Worm (Caenorhabditis elegans) whole organism, early embryonic: ENCODE data around the gene mfsd-6.

Experiments used
- B0310.2 ChIP-seq: sonication (generic microtip); optimal IDR thresholded peaks from 2 replicates; lab custom pipeline; 2016; ENCODE audit warnings: mild to moderate bottlenecking, missing genetic modification characterization, missing compliant biosample characterization
- F13C5.2 ChIP-seq: sonication (generic microtip); optimal IDR thresholded peaks from 2 replicates; lab custom pipeline; 2017; ENCODE audit warnings: mild to moderate bottlenecking, missing genetic modification characterization, inconsistent platforms, missing compliant biosample characterization
- aly-1 ChIP-seq: sonication (generic microtip); optimal IDR thresholded peaks from 2 replicates; lab custom pipeline; 2016; ENCODE audit warnings: missing genetic modification characterization, missing compliant biosample characterization
- ama-1 ChIP-seq: fragments of 150-350 bp; optimal IDR thresholded peaks from 2 replicates; lab custom pipeline; 2014
- ceh-13 ChIP-seq: fragments of 200-800 bp; sonication (Bioruptor generic); optimal IDR thresholded peaks from 2 replicates; lab custom pipeline; 2018; ENCODE audit warnings: mild to moderate bottlenecking, missing genetic modification characterization, missing compliant biosample characterization
- ets-7 ChIP-seq: sonication (generic microtip); optimal IDR thresholded peaks from 2 replicates; lab custom pipeline; 2016; ENCODE audit warnings: missing genotype, missing genetic modification characterization, missing compliant biosample characterization
- flt-1 ChIP-seq: fragments of 200-800 bp; sonication (Bioruptor generic); IDR thresholded peaks from 2 replicates; pipeline ENCODE4 v1.3.6; 2022; ENCODE audit warnings: missing genetic modification characterization, missing compliant biosample characterization
- hmbx-1 ChIP-seq: sonication (generic microtip); optimal IDR thresholded peaks from 2 replicates; lab custom pipeline; 2016; ENCODE audit warnings: mild to moderate bottlenecking, missing genetic modification characterization, missing compliant biosample characterization
- pes-1 ChIP-seq: fragments of 200-800 bp; sonication (Bioruptor generic); IDR thresholded peaks from 2 replicates; pipeline ENCODE4 v1.3.6; 2022; ENCODE audit warnings: missing genetic modification reagents, missing genetic modification characterization, missing compliant biosample characterization
- sea-1 ChIP-seq: fragments of 200-800 bp; sonication (Bioruptor generic); conservative IDR thresholded peaks from 2 replicates; pipeline ENCODE4 v1.3.6; 2022; ENCODE audit warnings: missing genetic modification characterization, missing compliant biosample characterization
- tbx-37 ChIP-seq: fragments of 200-800 bp; sonication (Bioruptor generic); conservative IDR thresholded peaks from 2 replicates; pipeline ENCODE4 v1.3.6; 2022; ENCODE audit warnings: missing genetic modification reagents, missing genetic modification characterization, missing compliant biosample characterization

mfsd-6 gene

DNA sequence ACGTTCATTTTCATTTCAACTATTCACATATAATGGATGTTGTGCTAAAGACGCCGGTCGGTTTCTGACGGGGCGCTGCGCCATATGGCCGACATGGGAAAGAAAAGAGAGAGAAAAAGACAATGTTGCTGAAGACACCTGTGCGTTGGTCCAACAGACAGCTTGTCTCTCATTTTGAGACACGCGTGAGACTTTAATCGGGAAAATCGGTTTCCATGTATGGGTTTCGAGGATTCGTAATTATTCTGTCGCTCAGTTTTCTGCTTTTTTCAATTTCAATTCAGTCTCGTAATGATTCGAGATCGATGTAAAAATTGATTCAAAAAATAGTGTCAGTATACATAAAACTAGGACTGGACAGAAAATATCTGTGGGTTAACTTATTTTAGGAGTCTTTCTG lies 48.4 kb downstream of the mfsd-6 start:
- TF ChIP-seq F13C5.2: no peak
- TF ChIP-seq ets-7: no peak
- no peak for TF ChIP-seq ama-1 (lab: Kevin White, UChicago)

ce11 chrIII:7530108-7530507 lies 49.1 kb downstream of the mfsd-6 start:
- TF ChIP-seq aly-1 (tag; lab: Kevin White, UChicago): no peak
- no peak for TF ChIP-seq flt-1
- TF ChIP-seq ceh-13 (GFP tag; lab: Kevin White, UChicago): no peak
- TF ChIP-seq sea-1: no peak
- no peak for TF ChIP-seq tbx-37
- TF ChIP-seq ets-7: no peak
- TF ChIP-seq hmbx-1 (tag; lab: Kevin White, UChicago): no peak
- TF ChIP-seq B0310.2 (tag; lab: Kevin White, UChicago): no peak

DNA sequence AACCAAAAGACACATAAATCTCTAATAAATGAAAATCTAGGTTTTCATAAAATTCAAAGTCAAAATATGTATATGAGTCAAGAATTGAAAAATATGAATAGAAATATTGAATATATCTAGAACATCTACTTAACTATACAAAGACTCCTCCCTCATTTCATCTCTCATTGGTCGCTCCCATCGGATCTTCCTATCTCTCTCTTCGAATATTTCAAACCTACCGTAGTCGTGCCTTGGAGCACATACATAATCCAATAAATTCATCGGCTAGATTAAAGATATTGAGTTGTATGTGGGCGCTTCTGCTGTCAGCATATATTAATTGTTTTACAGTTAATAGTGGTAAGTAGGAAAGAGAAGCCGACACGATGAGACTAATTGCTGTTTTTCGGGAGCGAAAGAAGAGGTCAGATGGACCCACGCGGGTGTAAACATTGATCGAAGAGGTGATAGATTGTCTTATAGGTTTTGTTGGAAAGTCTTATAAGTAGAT lies 52.2 kb downstream of the mfsd-6 start:
- TF ChIP-seq tbx-37: no peak
- TF ChIP-seq pes-1 (GFP tag; lab: Robert Waterston, UW): no peak
